Worm (Caenorhabditis elegans): ENCODE data around the gene srh-61.

ce11 chrII:12485060-12485459 lies 31.2 kb downstream of the srh-61 start, which contains the start of gene F15A4.10:
- TF ChIP-seq unc-39 (tag; optimal IDR thresholded peaks at IDR 0.05) (no peak), nhr-12 (tag; optimal IDR thresholded peaks at IDR 0.05) (no peak), unc-62 (GFP tag; optimal IDR thresholded peaks at IDR 0.05) (no peak), elt-3 (tag; optimal IDR thresholded peaks at IDR 0.05) (no peak), nfya-1 (tag; optimal IDR thresholded peaks at IDR 0.05; ENCODE audit: insufficient read depth) (no peak), nhr-76 (tag; optimal IDR thresholded peaks at IDR 0.05) (no peak), ztf-11 (tag; optimal IDR thresholded peaks at IDR 0.05) (no peak), elt-2 (tag; optimal IDR thresholded peaks at IDR 0.05) (no peak)
